Worm (Caenorhabditis elegans) whole organism, mixed stage, embryonic: ENCODE measurements around the gene F32G8.3.

Experiments used
- mab-5 ChIP-seq: fragments of 150-350 bp; optimal IDR thresholded peaks from 2 replicates; lab custom pipeline; 2014; ENCODE audit warnings: missing biosample characterization, missing genetic modification characterization
- nhr-28 ChIP-seq: fragments of 150-350 bp; optimal IDR thresholded peaks from 2 replicates; lab custom pipeline; 2014; ENCODE audit warnings: missing biosample characterization, missing genetic modification characterization
- pha-4 ChIP-seq: fragments of 150-350 bp; optimal IDR thresholded peaks from 2 replicates; lab custom pipeline; 2018; ENCODE audit warnings: missing biosample characterization, missing genetic modification reagents, missing genetic modification characterization

ce11 chrV:10602051-10602937, 47.2 kb upstream of the F32G8.3 start, which contains the start of gene H27A22.1:
- no peak for TF ChIP-seq mab-5 (tag; lab: Kevin White, UChicago)
- TF ChIP-seq pha-4 (tag; lab: Kevin White, UChicago) = no peak
- TF ChIP-seq nhr-28 (tag; lab: Kevin White, UChicago) = no peak
